Fruit fly (Drosophila melanogaster) whole organism, prepupa: ENCODE measurements around the gene Gr39a.

Experiments used
- CG16779 ChIP-seq: fragments of 200-800 bp; sonication (Bioruptor generic); optimal IDR thresholded peaks from 3 replicates; lab custom pipeline; 2017; ENCODE audit warnings: missing biosample characterization, mild to moderate bottlenecking, missing genetic modification characterization
- Eip75B ChIP-seq: fragments of 200-800 bp; sonication (Bioruptor generic); optimal IDR thresholded peaks from 3 replicates; lab custom pipeline; 2016; ENCODE audit warnings: missing biosample characterization, missing genetic modification characterization
- dac ChIP-seq: fragments of 200-800 bp; sonication (Bioruptor generic); optimal IDR thresholded peaks from 2 replicates; lab custom pipeline; 2017; ENCODE audit warnings: missing biosample characterization, mild to moderate bottlenecking, missing genetic modification characterization

DNA sequence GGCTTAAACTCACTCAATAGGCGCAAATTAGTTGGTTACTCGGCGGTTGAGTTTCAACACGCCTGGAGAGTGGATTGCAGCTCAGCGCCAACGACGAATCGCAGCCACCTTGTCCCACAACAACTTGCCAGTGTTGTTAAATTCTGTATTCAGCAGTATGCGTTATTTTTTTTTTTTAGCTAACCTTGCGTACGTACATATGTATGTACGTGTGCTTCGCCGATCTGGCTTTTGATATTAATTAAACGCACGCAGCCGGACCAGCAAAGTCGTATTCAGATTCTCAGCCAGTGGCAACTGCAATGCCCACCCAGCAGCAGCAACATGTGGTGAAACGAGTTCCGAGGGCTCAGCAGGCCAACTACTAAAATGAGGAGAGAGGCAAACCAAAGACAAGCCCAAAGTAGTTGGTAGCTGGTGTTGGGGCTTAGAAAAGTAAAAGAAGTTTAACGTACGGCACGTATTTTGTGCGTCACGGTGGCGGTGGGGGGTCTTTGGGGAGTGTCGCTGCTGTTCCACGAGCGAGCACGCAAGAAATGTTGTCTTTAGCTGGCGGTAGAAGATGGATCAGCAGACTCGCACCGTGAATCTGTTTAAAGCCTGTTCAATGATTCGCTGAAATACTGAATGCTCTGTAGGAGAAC is 45.3 kb upstream of the Gr39a start:
- TF ChIP-seq dac: no peak
- no peak for TF ChIP-seq CG16779 (tag; lab: Kevin White, UChicago)
- peak; percentile 21 for TF ChIP-seq Eip75B (GFP tag; lab: Kevin White, UChicago)
